Fruit fly (Drosophila melanogaster): ENCODE results near the gene mib1.

DNA sequence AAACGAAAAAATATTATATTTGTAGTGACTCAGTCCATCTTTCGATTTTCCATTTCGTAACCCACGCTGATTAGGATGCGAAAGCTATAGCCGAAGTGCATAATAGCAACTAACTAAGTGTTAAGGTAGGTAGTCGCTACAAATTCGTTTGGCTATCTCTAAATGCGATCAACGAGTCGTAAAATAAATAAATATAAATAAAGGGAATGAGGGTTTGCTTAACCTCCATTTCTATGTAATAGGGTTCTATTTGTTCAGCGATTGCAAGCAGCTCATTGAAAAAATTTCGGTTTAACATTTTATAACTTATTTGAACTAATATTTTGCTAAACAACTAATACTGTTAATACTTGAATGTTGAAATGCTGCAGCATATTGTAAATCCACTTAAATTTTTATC is 1.4 kb downstream of the mib1 start:
- TF ChIP-seq CG8301 (tag; optimal IDR thresholded peaks at IDR 0.05) (no peak), CG13204 (GFP tag; optimal IDR thresholded peaks at IDR 0.05) (no peak), Pif1A (GFP tag; optimal IDR thresholded peaks at IDR 0.05) (no peak), CG12605 (GFP tag; IDR thresholded peaks at IDR 0.05) (no peak), CG14655 (GFP tag; optimal IDR thresholded peaks at IDR 0.05) (no peak), Pif1B (GFP tag; optimal IDR thresholded peaks at IDR 0.05) (no peak), gl (tag; optimal IDR thresholded peaks at IDR 0.05) (no peak), fd96Ca (GFP tag; IDR thresholded peaks at IDR 0.05) (no peak), CG34367 (tag; optimal IDR thresholded peaks at IDR 0.05) (no peak), Ets98B (GFP tag; IDR thresholded peaks at IDR 0.05) (no peak), CG17806 (tag; optimal IDR thresholded peaks at IDR 0.05) (no peak)

All from whole organism, pupa.